Fruit fly (Drosophila melanogaster) whole organism, pupa: Measurements from ENCODE around the gene CG33257.

Experiments used
- CG10348 ChIP-seq: fragments of 200-800 bp; sonication (Bioruptor generic); IDR thresholded peaks from 2 replicates; pipeline ENCODE4 v1.3.6; 2022; ENCODE audit warnings: missing biosample characterization, missing genetic modification characterization
- CG12605 ChIP-seq: fragments of 200-800 bp; sonication (Bioruptor generic); IDR thresholded peaks from 2 replicates; pipeline ENCODE4 v1.3.6; 2022; ENCODE audit warnings: missing biosample characterization, missing genetic modification characterization
- CG8301 ChIP-seq: fragments of 200-800 bp; sonication (Bioruptor generic); optimal IDR thresholded peaks from 2 replicates; lab custom pipeline; 2018; ENCODE audit warnings: missing biosample characterization, mild to moderate bottlenecking, missing genetic modification characterization
- Pif1B ChIP-seq: fragments of 200-800 bp; sonication (Bioruptor generic); optimal IDR thresholded peaks from 3 replicates; lab custom pipeline; 2016; ENCODE audit warnings: missing biosample characterization, missing genetic modification characterization
- Snoo ChIP-seq: fragments of 200-800 bp; sonication (Bioruptor generic); optimal IDR thresholded peaks from 3 replicates; lab custom pipeline; 2017; ENCODE audit warnings: missing biosample characterization, mild to moderate bottlenecking, missing genetic modification characterization, inconsistent platforms

dm6 chr3L:16327776-16328175, 18.3 kb upstream of the CG33257 start, which contains the start of gene CG13038:
- TF ChIP-seq Snoo (no peak), CG12605 (GFP tag; lab: Robert Waterston, UW) (no peak), CG10348 (GFP tag; lab: Robert Waterston, UW) (no peak), Pif1B (GFP tag; lab: Kevin White, UChicago) (no peak), CG8301 (tag; lab: Kevin White, UChicago) (no peak)
